Worm (Caenorhabditis elegans) whole organism, L1 larva: ENCODE results near the gene C10A4.1.

Source experiments
- C04F5.9 ChIP-seq: sonication (generic microtip); optimal IDR thresholded peaks from 2 replicates; lab custom pipeline; 2016; ENCODE audit warnings: missing genetic modification characterization, missing compliant biosample characterization
- aha-1 ChIP-seq: fragments of 150-350 bp; optimal IDR thresholded peaks from 2 replicates; lab custom pipeline; 2014; ENCODE audit warnings: missing biosample characterization, missing genetic modification characterization
- blmp-1 ChIP-seq: fragments of 150-350 bp; optimal IDR thresholded peaks from 2 replicates; lab custom pipeline; 2014; ENCODE audit warnings: missing biosample characterization, missing genetic modification characterization
- dpl-1 ChIP-seq, 3 experiments: fragments of 150-350 bp in 2 of 3; sonication (generic microtip) in 1 of 3; optimal IDR thresholded peaks; 2 replicates each; lab custom pipeline; 2014 to 2017; ENCODE audit warnings: missing biosample characterization in 3 of 3, missing genetic modification characterization in 3 of 3, missing genetic modification reagents in 3 of 3
- efl-1 ChIP-seq, 4 experiments: fragments of 150-350 bp; optimal IDR thresholded peaks in 3 of 4; peaks in 1 of 4; 1 replicate in 1 of 4; 2 replicates in 3 of 4; lab custom pipeline; 2014; ENCODE audit warnings: missing biosample characterization in 2 of 4, missing genetic modification characterization in 2 of 4, missing genetic modification reagents in 2 of 4
- egl-13 ChIP-seq: sonication (generic microtip); optimal IDR thresholded peaks from 2 replicates; lab custom pipeline; 2016; ENCODE audit warnings: missing genotype, missing genetic modification reagents, missing genetic modification characterization, missing compliant biosample characterization
- egl-27 ChIP-seq, 2 experiments: fragments of 150-350 bp in 1 of 2; sonication (generic microtip); optimal IDR thresholded peaks; 3 replicates each; lab custom pipeline; 2017 to 2018; ENCODE audit warnings: missing biosample characterization in 2 of 2, missing genetic modification characterization in 2 of 2, missing genetic modification reagents in 2 of 2
- elt-2 ChIP-seq: sonication (generic microtip); optimal IDR thresholded peaks from 2 replicates; lab custom pipeline; 2016; ENCODE audit warnings: missing genetic modification characterization, mild to moderate bottlenecking, inconsistent platforms, missing compliant biosample characterization, missing genetic modification reagents
- elt-3 ChIP-seq, 6 experiments: fragments of 150-350 bp in 1 of 6; sonication (generic microtip); optimal IDR thresholded peaks; 2 replicates each; lab custom pipeline; 2017 to 2018; ENCODE audit warnings: missing biosample characterization in 6 of 6, missing genetic modification characterization in 6 of 6, inconsistent platforms in 1 of 6
- fos-1 ChIP-seq: fragments of 150-350 bp; optimal IDR thresholded peaks from 2 replicates; lab custom pipeline; 2014; ENCODE audit warnings: missing biosample characterization, missing genetic modification characterization
- grh-1 ChIP-seq: fragments of 200-800 bp; sonication (Bioruptor generic); IDR thresholded peaks from 2 replicates; pipeline ENCODE4 v1.3.6; 2022; ENCODE audit warnings: missing genetic modification reagents, missing genetic modification characterization, missing compliant biosample characterization
- hpl-2 ChIP-seq: fragments of 150-350 bp; optimal IDR thresholded peaks from 2 replicates; lab custom pipeline; 2014; ENCODE audit warnings: missing biosample characterization, missing genetic modification reagents, missing genetic modification characterization
- irx-1 ChIP-seq: sonication (generic microtip); optimal IDR thresholded peaks from 2 replicates; lab custom pipeline; 2016; ENCODE audit warnings: missing genetic modification characterization, missing compliant biosample characterization
- lin-14 ChIP-seq: fragments of 200-800 bp; sonication (Bioruptor generic); optimal IDR thresholded peaks from 2 replicates; lab custom pipeline; 2018; ENCODE audit warnings: mild to moderate bottlenecking, missing genetic modification characterization, moderate library complexity, missing compliant biosample characterization
- lin-15B ChIP-seq: fragments of 150-350 bp; sonication (generic microtip); optimal IDR thresholded peaks from 3 replicates; lab custom pipeline; 2014; ENCODE audit warnings: missing biosample characterization, missing genetic modification characterization
- lin-35 ChIP-seq, 2 experiments: fragments of 150-350 bp; optimal IDR thresholded peaks; 2 replicates each; lab custom pipeline; 2014; ENCODE audit warnings: missing biosample characterization in 2 of 2, missing genetic modification characterization in 2 of 2, missing genetic modification reagents in 2 of 2
- lsy-2 ChIP-seq, 2 experiments: fragments of 150-350 bp; optimal IDR thresholded peaks; 2 replicates each; lab custom pipeline; 2014; ENCODE audit warnings: missing biosample characterization in 2 of 2, missing genetic modification characterization in 2 of 2
- mdl-1 ChIP-seq, 2 experiments: fragments of 150-350 bp; optimal IDR thresholded peaks; 2 replicates each; lab custom pipeline; 2014 to 2017; ENCODE audit warnings: missing biosample characterization in 2 of 2, missing genetic modification characterization in 2 of 2, inconsistent platforms in 1 of 2
- mep-1 ChIP-seq: fragments of 150-350 bp; optimal IDR thresholded peaks from 2 replicates; lab custom pipeline; 2014; ENCODE audit warnings: missing biosample characterization, missing genetic modification characterization
- nhr-19 ChIP-seq: fragments of 200-800 bp; sonication (Bioruptor generic); conservative IDR thresholded peaks from 2 replicates; pipeline ENCODE4 v1.3.6; 2022; ENCODE audit warnings: missing genetic modification characterization, missing compliant biosample characterization
- nhr-20 ChIP-seq: sonication (generic microtip); optimal IDR thresholded peaks from 2 replicates; lab custom pipeline; 2016; ENCODE audit warnings: mild to moderate bottlenecking, missing genetic modification characterization, missing compliant biosample characterization
- nhr-47 ChIP-seq: sonication (generic microtip); optimal IDR thresholded peaks from 2 replicates; lab custom pipeline; 2016; ENCODE audit warnings: mild to moderate bottlenecking, missing genetic modification characterization, moderate library complexity, missing compliant biosample characterization
- nhr-71 ChIP-seq: sonication (generic microtip); optimal IDR thresholded peaks from 2 replicates; lab custom pipeline; 2016; ENCODE audit warnings: mild to moderate bottlenecking, missing genetic modification characterization, moderate library complexity, missing compliant biosample characterization
- nhr-76 ChIP-seq: sonication (generic microtip); optimal IDR thresholded peaks from 2 replicates; lab custom pipeline; 2017; ENCODE audit warnings: missing biosample characterization, missing genetic modification characterization
- nhr-84 ChIP-seq: sonication (generic microtip); optimal IDR thresholded peaks from 2 replicates; lab custom pipeline; 2017; ENCODE audit warnings: missing biosample characterization, missing genetic modification characterization
- nhr-85 ChIP-seq: sonication (generic microtip); peaks from one replicate; lab custom pipeline; 2016; ENCODE audit warnings: missing genetic modification characterization, inconsistent platforms, missing compliant biosample characterization
- nhr-90 ChIP-seq: sonication (generic microtip); optimal IDR thresholded peaks from 2 replicates; lab custom pipeline; 2016; ENCODE audit warnings: mild to moderate bottlenecking, missing genetic modification characterization, missing compliant biosample characterization; ENCODE audit not compliant: poor library complexity
- rnt-1 ChIP-seq: sonication (generic microtip); optimal IDR thresholded peaks from 2 replicates; lab custom pipeline; 2016; ENCODE audit warnings: mild to moderate bottlenecking, missing genetic modification characterization, moderate library complexity, missing compliant biosample characterization
- snu-23 ChIP-seq: sonication (generic microtip); optimal IDR thresholded peaks from 2 replicates; lab custom pipeline; 2016; ENCODE audit warnings: missing genetic modification characterization, missing compliant biosample characterization
- swsn-7 ChIP-seq: sonication (generic microtip); optimal IDR thresholded peaks from 2 replicates; lab custom pipeline; 2016; ENCODE audit warnings: missing genetic modification characterization, missing compliant biosample characterization
- unc-130 ChIP-seq: fragments of 150-350 bp; optimal IDR thresholded peaks from 2 replicates; lab custom pipeline; 2017; ENCODE audit warnings: missing biosample characterization, missing genetic modification characterization, inconsistent platforms
- unc-30 ChIP-seq: sonication (generic microtip); optimal IDR thresholded peaks from 2 replicates; lab custom pipeline; 2017; ENCODE audit warnings: missing biosample characterization, missing genetic modification characterization
- unc-62 ChIP-seq: fragments of 150-350 bp; optimal IDR thresholded peaks from 2 replicates; lab custom pipeline; 2014; ENCODE audit warnings: missing biosample characterization, missing genetic modification reagents, missing genetic modification characterization
- unc-98 ChIP-seq: fragments of 200-800 bp; sonication (Bioruptor generic); IDR thresholded peaks from 2 replicates; pipeline ENCODE4 v1.3.6; 2022; ENCODE audit warnings: missing genetic modification characterization, missing compliant biosample characterization

C10A4.1 gene

ce11 chrX:7433269-7433668, 17.1 kb downstream of the C10A4.1 start, which contains the start of gene clc-5:
Gene clc-5, plus strand, starts transcription at chrX:7433569.
- no peak for TF ChIP-seq C04F5.9 (tag; lab: Kevin White, UChicago)
- TF ChIP-seq nhr-85 (tag; lab: Kevin White, UChicago) = peak; percentile 25

- TF ChIP-seq mdl-1 (tag; optimal IDR thresholded peaks at IDR 0.05; lab: Kevin White, UChicago) (peak in 1 of 2 experiments; percentile 13), aha-1 (tag; lab: Kevin White, UChicago) (no peak), nhr-85 (tag; lab: Kevin White, UChicago) (peak; percentile 85), blmp-1 (tag; lab: Kevin White, UChicago) (peak; percentile 61), lin-14 (GFP tag; lab: Kevin White, UChicago) (peak; percentile 48), lin-35 (GFP tag; optimal IDR thresholded peaks at IDR 0.05; lab: Kevin White, UChicago) (peak in 1 of 2 experiments; percentile 67), nhr-20 (peak; percentile 50), nhr-19 (0 out of 2 replicates have a peak, but pooled peaks have one; percentile 8), snu-23 (GFP tag; lab: Kevin White, UChicago) (peak; percentile 54), elt-3 (tag; optimal IDR thresholded peaks at IDR 0.05; lab: Kevin White, UChicago) (peak in 2 of 6 experiments; percentile 53 to 71), unc-98 (no peak), fos-1 (tag; lab: Kevin White, UChicago) (no peak), nhr-71 (peak; percentile 52)
Observed at ce11 chrX:7436912-7437311, 20.7 kb downstream of the C10A4.1 start.

- TF ChIP-seq unc-30 = no peak
- no peak for TF ChIP-seq lin-15B (tag; lab: Kevin White, UChicago)
- peak; percentile 13 for TF ChIP-seq nhr-20
- TF ChIP-seq nhr-71 = peak; percentile 29
- TF ChIP-seq snu-23 (GFP tag; lab: Kevin White, UChicago) = peak; percentile 4
- TF ChIP-seq lin-14 (GFP tag; lab: Kevin White, UChicago) = peak; percentile 65
- TF ChIP-seq nhr-76 = no peak
- peak in 1 of 6 experiments; percentile 40 for TF ChIP-seq elt-3 (tag; optimal IDR thresholded peaks at IDR 0.05; lab: Kevin White, UChicago)
- peak; percentile 87 for TF ChIP-seq nhr-85 (tag; lab: Kevin White, UChicago)
- TF ChIP-seq grh-1 (GFP tag; lab: Robert Waterston, UW) = peak; percentile 83
Observed at ce11 chrX:7437949-7438348, 21.8 kb downstream of the C10A4.1 start, which contains the start of gene C01C10.2. Gene C01C10.2, minus strand, starts transcription at chrX:7438118.

- no peak for TF ChIP-seq nhr-84 (tag; lab: Kevin White, UChicago)
- TF ChIP-seq lsy-2 (tag; optimal IDR thresholded peaks at IDR 0.05; lab: Kevin White, UChicago) = no peak
- TF ChIP-seq egl-13 = no peak
- no peak for TF ChIP-seq unc-62
- TF ChIP-seq dpl-1 (GFP tag; optimal IDR thresholded peaks at IDR 0.05; lab: Kevin White, UChicago) = no peak
- no peak for TF ChIP-seq snu-23 (GFP tag; lab: Kevin White, UChicago)
- TF ChIP-seq hpl-2 (GFP tag; lab: Kevin White, UChicago) = no peak
- no peak for TF ChIP-seq unc-130 (tag; lab: Kevin White, UChicago)
- TF ChIP-seq aha-1 (tag; lab: Kevin White, UChicago) = no peak
Observed at ce11 chrX:7440102-7440501, 23.9 kb downstream of the C10A4.1 start.

ce11 chrX:7442477-7442876, 26.3 kb downstream of the C10A4.1 start, which contains the start of gene acl-12:
Gene acl-12, minus strand, starts transcription at chrX:7442577.
- TF ChIP-seq snu-23 (GFP tag; lab: Kevin White, UChicago) = peak; percentile 28
- TF ChIP-seq lin-14 (GFP tag; lab: Kevin White, UChicago) = peak; percentile 46
- no peak for TF ChIP-seq swsn-7
- peak; percentile 32 for TF ChIP-seq rnt-1 (tag; lab: Kevin White, UChicago)
- no peak for TF ChIP-seq nhr-47 (tag; lab: Kevin White, UChicago)
- peak; percentile 1 for TF ChIP-seq mep-1 (tag; lab: Kevin White, UChicago)
- TF ChIP-seq irx-1 (tag; lab: Kevin White, UChicago) = no peak
- no peak for TF ChIP-seq nhr-84 (tag; lab: Kevin White, UChicago)
- TF ChIP-seq, all 84 proteins: peak for 4

ce11 chrX:7445734-7446133, 29.6 kb downstream of the C10A4.1 start:
- TF ChIP-seq egl-27 (tag; optimal IDR thresholded peaks at IDR 0.05; lab: Kevin White, UChicago) (no peak), efl-1 (optimal IDR thresholded peaks at IDR 0.05; lab: Kevin White, UChicago) (no peak), efl-1 (GFP tag; optimal IDR thresholded peaks at IDR 0.05 in 1 of 2; lab: Kevin White, UChicago) (no peak), nhr-90 (tag; lab: Kevin White, UChicago) (no peak), elt-2 (tag; lab: Kevin White, UChicago) (peak; percentile 51)
